Worm (Caenorhabditis elegans) whole organism, L2 larva: Measurements from ENCODE around the gene F28C6.9.
A peak's percentile ranks its signal among the peaks of the same experiment; 100 is the strongest.

ENCODE experiments used
- C34F6.9 ChIP-seq: fragments of 150-350 bp; optimal IDR thresholded peaks from 2 replicates; lab custom pipeline; 2014; ENCODE audit warnings: missing biosample characterization, missing genetic modification characterization
- R02D3.7 ChIP-seq: fragments of 150-350 bp; optimal IDR thresholded peaks from 2 replicates; lab custom pipeline; 2014; ENCODE audit warnings: missing biosample characterization, missing genetic modification characterization
- alr-1 ChIP-seq: fragments of 150-350 bp; optimal IDR thresholded peaks from 2 replicates; lab custom pipeline; 2014; ENCODE audit warnings: missing biosample characterization, missing genetic modification characterization
- aly-2 ChIP-seq: fragments of 150-350 bp; optimal IDR thresholded peaks from 2 replicates; lab custom pipeline; 2014; ENCODE audit warnings: missing biosample characterization, missing genetic modification characterization
- ama-1 ChIP-seq: fragments of 150-350 bp; optimal IDR thresholded peaks from 2 replicates; lab custom pipeline; 2018; ENCODE audit warnings: inconsistent platforms
- blmp-1 ChIP-seq: sonication (generic microtip); optimal IDR thresholded peaks from 2 replicates; lab custom pipeline; 2017; ENCODE audit warnings: missing genetic modification characterization, mild to moderate bottlenecking, missing compliant biosample characterization, antibody characterized with exemption, moderate library complexity; ENCODE audit not compliant: insufficient read depth
- ceh-16 ChIP-seq: fragments of 150-350 bp; optimal IDR thresholded peaks from 2 replicates; lab custom pipeline; 2014; ENCODE audit warnings: missing biosample characterization, missing genetic modification characterization
- ceh-82 ChIP-seq: fragments of 150-350 bp; optimal IDR thresholded peaks from 2 replicates; lab custom pipeline; 2014; ENCODE audit warnings: missing biosample characterization, missing genetic modification characterization
- crh-2 ChIP-seq: sonication (generic microtip); optimal IDR thresholded peaks from 2 replicates; lab custom pipeline; 2017; ENCODE audit warnings: missing biosample characterization, missing genetic modification characterization
- dmd-4 ChIP-seq: sonication (generic microtip); optimal IDR thresholded peaks from 2 replicates; lab custom pipeline; 2017; ENCODE audit warnings: missing biosample characterization, missing genetic modification characterization
- egl-27 ChIP-seq: sonication (generic microtip); optimal IDR thresholded peaks from 3 replicates; lab custom pipeline; 2017; ENCODE audit warnings: missing biosample characterization, missing genetic modification reagents, missing genetic modification characterization
- elt-1 ChIP-seq: fragments of 150-350 bp; optimal IDR thresholded peaks from 2 replicates; lab custom pipeline; 2014; ENCODE audit warnings: missing biosample characterization, missing genetic modification characterization
- elt-3 ChIP-seq: sonication (generic microtip); optimal IDR thresholded peaks from 2 replicates; lab custom pipeline; 2017; ENCODE audit warnings: missing biosample characterization, missing genetic modification characterization
- fos-1 ChIP-seq: fragments of 150-350 bp; optimal IDR thresholded peaks from 2 replicates; lab custom pipeline; 2014; ENCODE audit warnings: missing biosample characterization, missing genetic modification characterization
- gmeb-1 ChIP-seq: fragments of 150-350 bp; optimal IDR thresholded peaks from 2 replicates; lab custom pipeline; 2014; ENCODE audit warnings: missing biosample characterization, missing genetic modification characterization
- lin-11 ChIP-seq: fragments of 150-350 bp; sonication (generic microtip); optimal IDR thresholded peaks from 2 replicates; lab custom pipeline; 2014; ENCODE audit warnings: missing biosample characterization, missing genetic modification characterization, inconsistent platforms, mixed read lengths
- lin-13 ChIP-seq: fragments of 150-350 bp; optimal IDR thresholded peaks from 2 replicates; lab custom pipeline; 2014; ENCODE audit warnings: missing biosample characterization, missing genetic modification reagents, missing genetic modification characterization
- lin-39 ChIP-seq: fragments of 150-350 bp; optimal IDR thresholded peaks from 2 replicates; lab custom pipeline; 2014; ENCODE audit warnings: missing biosample characterization, missing genetic modification reagents, missing genetic modification characterization
- mab-5 ChIP-seq: fragments of 150-350 bp; optimal IDR thresholded peaks from 2 replicates; lab custom pipeline; 2014; ENCODE audit warnings: missing biosample characterization, missing genetic modification characterization
- mbf-1 ChIP-seq: sonication (generic microtip); optimal IDR thresholded peaks from 2 replicates; lab custom pipeline; 2017; ENCODE audit warnings: missing biosample characterization, missing genetic modification characterization
- mdl-1 ChIP-seq, 2 experiments: fragments of 150-350 bp in 1 of 2; sonication (generic microtip) in 1 of 2; optimal IDR thresholded peaks; 2 replicates each; lab custom pipeline; 2017; ENCODE audit warnings: missing biosample characterization in 2 of 2, missing genetic modification characterization in 2 of 2
- nhr-10 ChIP-seq: sonication (generic microtip); optimal IDR thresholded peaks from 2 replicates; lab custom pipeline; 2017; ENCODE audit warnings: missing biosample characterization, missing genetic modification characterization
- nhr-11 ChIP-seq: fragments of 150-350 bp; optimal IDR thresholded peaks from 2 replicates; lab custom pipeline; 2014; ENCODE audit warnings: missing biosample characterization, missing genetic modification characterization
- nhr-129 ChIP-seq: fragments of 150-350 bp; optimal IDR thresholded peaks from 2 replicates; lab custom pipeline; 2014; ENCODE audit warnings: missing biosample characterization, missing genetic modification characterization
- nhr-21 ChIP-seq: fragments of 150-350 bp; optimal IDR thresholded peaks from 2 replicates; lab custom pipeline; 2014; ENCODE audit warnings: missing biosample characterization, missing genetic modification characterization
- nhr-23 ChIP-seq: fragments of 150-350 bp; optimal IDR thresholded peaks from 2 replicates; lab custom pipeline; 2014; ENCODE audit warnings: missing biosample characterization, missing genetic modification reagents, missing genetic modification characterization
- nhr-237 ChIP-seq: fragments of 150-350 bp; optimal IDR thresholded peaks from 2 replicates; lab custom pipeline; 2014; ENCODE audit warnings: missing biosample characterization, missing genetic modification characterization
- peb-1 ChIP-seq: fragments of 150-350 bp; optimal IDR thresholded peaks from 2 replicates; lab custom pipeline; 2014; ENCODE audit warnings: missing biosample characterization, missing genetic modification characterization
- sem-4 ChIP-seq: fragments of 150-350 bp; optimal IDR thresholded peaks from 2 replicates; lab custom pipeline; 2014; ENCODE audit warnings: missing biosample characterization, missing genetic modification reagents, missing genetic modification characterization
- sma-3 ChIP-seq: sonication (generic microtip); optimal IDR thresholded peaks from 2 replicates; lab custom pipeline; 2016; ENCODE audit warnings: missing genetic modification reagents, missing genetic modification characterization, missing compliant biosample characterization
- sma-9 ChIP-seq, 2 experiments: fragments of 150-350 bp in 1 of 2; sonication (generic microtip) in 1 of 2; optimal IDR thresholded peaks; 2 replicates each; lab custom pipeline; 2014 to 2016; ENCODE audit warnings: missing genetic modification characterization in 2 of 2, mild to moderate bottlenecking in 1 of 2, missing biosample characterization in 1 of 2, missing compliant biosample characterization in 1 of 2, missing genetic modification reagents in 1 of 2, moderate library complexity in 1 of 2
- snpc-4 ChIP-seq: fragments of 150-350 bp; optimal IDR thresholded peaks from 2 replicates; lab custom pipeline; 2014; ENCODE audit warnings: missing biosample characterization, missing genetic modification characterization
- unc-39 ChIP-seq: fragments of 150-350 bp; optimal IDR thresholded peaks from 2 replicates; lab custom pipeline; 2014; ENCODE audit warnings: missing biosample characterization, missing genetic modification characterization
- unc-55 ChIP-seq: fragments of 150-350 bp; sonication (generic microtip); optimal IDR thresholded peaks from 3 replicates; lab custom pipeline; 2014; ENCODE audit warnings: missing biosample characterization, missing genetic modification reagents, missing genetic modification characterization
- unc-62 ChIP-seq: fragments of 150-350 bp; optimal IDR thresholded peaks from 2 replicates; lab custom pipeline; 2014; ENCODE audit warnings: missing biosample characterization, missing genetic modification reagents, missing genetic modification characterization
- zag-1 ChIP-seq: fragments of 150-350 bp; optimal IDR thresholded peaks from 2 replicates; lab custom pipeline; 2014; ENCODE audit warnings: missing biosample characterization, missing genetic modification characterization
- ztf-11 ChIP-seq: sonication (generic microtip); optimal IDR thresholded peaks from 2 replicates; lab custom pipeline; 2017; ENCODE audit warnings: missing biosample characterization, missing genetic modification characterization
- ztf-4 ChIP-seq: fragments of 150-350 bp; optimal IDR thresholded peaks from 2 replicates; lab custom pipeline; 2014; ENCODE audit warnings: missing biosample characterization, missing genetic modification characterization

The F28C6.9 gene

ce11 chrII:8610085-8610484 lies at the start of gene F28C6.9:
F28C6.9 (minus strand) TSS chrII:8610185.
- TF ChIP-seq nhr-21 (tag; lab: Kevin White, UChicago) (no peak), mab-5 (no peak), ztf-4 (tag; lab: Kevin White, UChicago) (no peak), sem-4 (tag; lab: Kevin White, UChicago) (no peak), elt-3 (no peak)

- TF ChIP-seq nhr-237 (tag; lab: Kevin White, UChicago) (no peak), sma-3 (GFP tag; lab: Kevin White, UChicago) (no peak), gmeb-1 (tag; lab: Kevin White, UChicago) (no peak), lin-13 (GFP tag; lab: Kevin White, UChicago) (no peak), crh-2 (tag; lab: Kevin White, UChicago) (no peak), ceh-16 (tag; lab: Kevin White, UChicago) (no peak), dmd-4 (no peak), alr-1 (tag; lab: Kevin White, UChicago) (no peak), lin-39 (tag; lab: Kevin White, UChicago) (no peak), elt-3 (no peak), egl-27 (no peak), lin-11 (no peak)
These were observed 48.9 kb upstream of the F28C6.9 start, which contains the start of gene atg-10 for ce11 chrII:8658835-8659234. atg-10 (plus strand) TSS chrII:8659135.

DNA sequence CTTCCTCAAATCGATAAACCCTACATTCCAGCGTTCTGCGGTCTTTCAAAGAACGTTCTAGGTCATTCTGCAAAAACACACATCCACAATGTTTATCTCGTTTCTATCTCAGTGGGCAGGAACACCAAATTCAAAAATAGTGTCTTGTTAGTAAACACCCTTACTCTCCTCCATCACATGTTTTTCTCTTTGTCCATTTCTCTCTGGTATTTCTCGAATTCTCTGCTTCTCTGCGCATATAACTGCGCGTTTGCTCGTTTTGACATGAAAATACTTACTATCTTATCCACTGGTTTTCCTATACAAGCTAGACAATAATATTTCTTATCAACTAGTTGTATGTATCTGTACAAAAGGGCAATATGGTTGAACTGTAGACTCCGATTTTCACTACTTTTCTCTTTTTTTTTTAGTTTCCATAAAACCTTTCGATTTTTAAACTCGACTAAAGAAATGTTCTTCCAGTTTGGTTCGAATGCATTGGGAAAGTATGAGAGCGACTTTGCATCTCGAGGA lies 40.7 kb upstream of the F28C6.9 start, which contains the start of gene pyr-1:
pyr-1 (plus strand) TSS at position 466 of the 516 bp plus-strand sequence.
- TF ChIP-seq sma-9 (GFP tag; optimal IDR thresholded peaks at IDR 0.05; lab: Kevin White, UChicago): peak; percentile 46
- TF ChIP-seq sma-9 (tag; optimal IDR thresholded peaks at IDR 0.05; lab: Kevin White, UChicago): no peak
- no peak for TF ChIP-seq unc-55 (GFP tag; lab: Kevin White, UChicago)
- no peak for TF ChIP-seq lin-39 (tag; lab: Kevin White, UChicago)
- no peak for TF ChIP-seq fos-1 (tag; lab: Kevin White, UChicago)
- TF ChIP-seq unc-62 (GFP tag; lab: Kevin White, UChicago): no peak
- TF ChIP-seq egl-27: no peak
- TF ChIP-seq ceh-82: no peak
- TF ChIP-seq elt-1 (tag; lab: Kevin White, UChicago): no peak
- peak; percentile 53 for TF ChIP-seq nhr-129
- TF ChIP-seq lin-11: no peak
- TF ChIP-seq ztf-11: no peak
- TF ChIP-seq gmeb-1 (tag; lab: Kevin White, UChicago): no peak
- TF ChIP-seq nhr-11 (tag; lab: Kevin White, UChicago): no peak
- peak; percentile 3 for TF ChIP-seq crh-2 (tag; lab: Kevin White, UChicago)
- TF ChIP-seq elt-3: no peak
- TF ChIP-seq peb-1 (tag; lab: Kevin White, UChicago): no peak
- no peak for TF ChIP-seq blmp-1 (tag; lab: Kevin White, UChicago)
- TF ChIP-seq sma-3 (GFP tag; lab: Kevin White, UChicago): peak; percentile 20
- TF ChIP-seq unc-39: no peak
- peak; percentile 67 for TF ChIP-seq C34F6.9
- no peak for TF ChIP-seq nhr-21 (tag; lab: Kevin White, UChicago)
- TF ChIP-seq aly-2 (tag; lab: Kevin White, UChicago): no peak
- no peak for TF ChIP-seq mdl-1 (tag; optimal IDR thresholded peaks at IDR 0.05; lab: Kevin White, UChicago)
- no peak for TF ChIP-seq alr-1 (tag; lab: Kevin White, UChicago)
- TF ChIP-seq, all 48 proteins: peak for 5

ce11 chrII:8648843-8649242 lies 38.9 kb upstream of the F28C6.9 start:
- TF ChIP-seq ztf-11: no peak

DNA sequence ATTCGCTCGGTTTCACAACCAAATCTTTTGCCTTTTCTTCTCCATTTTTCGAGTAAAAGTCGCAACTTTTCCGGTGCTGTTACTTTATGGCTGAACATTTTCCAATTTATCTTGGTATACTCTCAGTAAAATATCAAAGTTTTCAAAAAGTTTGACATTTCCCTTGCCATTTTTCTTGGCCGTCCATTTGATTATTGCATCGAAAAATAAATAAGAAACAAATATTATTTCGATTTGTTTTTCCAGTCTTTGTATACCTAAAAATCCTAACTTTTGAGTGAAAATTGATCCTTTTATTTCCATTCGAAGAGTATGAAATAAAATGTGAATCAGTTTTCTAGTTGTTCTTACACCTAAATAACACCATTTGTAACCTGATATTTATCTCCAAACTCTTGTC lies 36.5 kb upstream of the F28C6.9 start:
- TF ChIP-seq ama-1 (lab: Kevin White, UChicago) (no peak), R02D3.7 (tag; lab: Kevin White, UChicago) (no peak), blmp-1 (tag; lab: Kevin White, UChicago) (no peak), zag-1 (tag; lab: Kevin White, UChicago) (no peak), dmd-4 (no peak), unc-62 (GFP tag; lab: Kevin White, UChicago) (no peak), nhr-129 (no peak), mbf-1 (no peak), mab-5 (no peak), nhr-10 (tag; lab: Kevin White, UChicago) (no peak), snpc-4 (tag; lab: Kevin White, UChicago) (no peak), nhr-23 (tag; lab: Kevin White, UChicago) (no peak)
- TF ChIP-seq, all 48 proteins: peak for 0
